Worm (Caenorhabditis elegans) whole organism, L3 larva: Measurements from ENCODE around the gene F22B8.3.

Experiments used
- aly-2 ChIP-seq: fragments of 150-350 bp; optimal IDR thresholded peaks from 2 replicates; lab custom pipeline; 2014; ENCODE audit warnings: missing biosample characterization, missing genetic modification characterization
- egl-27 ChIP-seq: sonication (generic microtip); optimal IDR thresholded peaks from 4 replicates; lab custom pipeline; 2017; ENCODE audit warnings: missing biosample characterization, missing genetic modification reagents, missing genetic modification characterization
- fkh-10 ChIP-seq: sonication (generic microtip); optimal IDR thresholded peaks from 2 replicates; lab custom pipeline; 2017; ENCODE audit warnings: missing biosample characterization, missing genetic modification reagents, missing genetic modification characterization
- lin-15B ChIP-seq: fragments of 150-350 bp; optimal IDR thresholded peaks from 2 replicates; lab custom pipeline; 2014; ENCODE audit warnings: missing biosample characterization, missing genetic modification characterization
- nhr-12 ChIP-seq: fragments of 150-350 bp; optimal IDR thresholded peaks from 2 replicates; lab custom pipeline; 2014; ENCODE audit warnings: missing biosample characterization, missing genetic modification characterization
- ztf-11 ChIP-seq: fragments of 150-350 bp; optimal IDR thresholded peaks from 2 replicates; lab custom pipeline; 2014; ENCODE audit warnings: missing biosample characterization, missing genetic modification characterization

DNA sequence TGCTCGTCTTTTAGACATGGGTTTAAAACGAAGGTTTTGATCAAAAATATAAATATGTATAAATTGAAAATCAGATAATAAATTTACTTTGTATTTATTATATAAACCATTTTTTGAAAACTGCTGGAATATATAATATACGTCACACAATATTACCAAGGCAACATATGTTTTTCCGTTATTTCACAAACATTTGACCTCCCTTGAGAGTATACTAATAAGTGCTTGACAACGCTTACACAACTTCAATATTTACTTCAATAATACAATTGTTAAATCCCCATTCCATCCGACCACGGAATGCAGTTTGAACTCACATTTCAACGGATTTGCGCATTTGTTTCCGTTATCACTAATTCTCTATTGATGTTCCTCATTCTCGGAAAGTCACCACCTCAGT lies 43.3 kb upstream of the F22B8.3 start, which contains the start of gene str-198:
- TF ChIP-seq nhr-12, result no peak
- TF ChIP-seq egl-27, result no peak
- no peak for TF ChIP-seq lin-15B
- no peak for TF ChIP-seq aly-2 (tag; lab: Kevin White, UChicago)
- TF ChIP-seq ztf-11 (tag; lab: Kevin White, UChicago), result no peak
- TF ChIP-seq fkh-10 (GFP tag; lab: Kevin White, UChicago), result no peak
